Worm (Caenorhabditis elegans) whole organism, L2 larva: ENCODE results near the gene Y14H12B.1.

ENCODE experiments used
- C34F6.9 ChIP-seq: fragments of 150-350 bp; optimal IDR thresholded peaks from 2 replicates; lab custom pipeline; 2014; ENCODE audit warnings: missing biosample characterization, missing genetic modification characterization
- F13H6.1 ChIP-seq: sonication (generic microtip); optimal IDR thresholded peaks from 2 replicates; lab custom pipeline; 2016; ENCODE audit warnings: missing genetic modification characterization, missing compliant biosample characterization
- R02D3.7 ChIP-seq: fragments of 150-350 bp; optimal IDR thresholded peaks from 2 replicates; lab custom pipeline; 2014; ENCODE audit warnings: missing biosample characterization, missing genetic modification characterization
- Y55F3AM.14 ChIP-seq: fragments of 200-800 bp; sonication (Bioruptor generic); optimal IDR thresholded peaks from 2 replicates; lab custom pipeline; 2018; ENCODE audit warnings: mild to moderate bottlenecking, missing genetic modification characterization, missing compliant biosample characterization
- ZK546.5 ChIP-seq: sonication (generic microtip); optimal IDR thresholded peaks from 2 replicates; lab custom pipeline; 2017; ENCODE audit warnings: missing biosample characterization, missing genetic modification characterization
- alr-1 ChIP-seq: fragments of 150-350 bp; optimal IDR thresholded peaks from 2 replicates; lab custom pipeline; 2014; ENCODE audit warnings: missing biosample characterization, missing genetic modification characterization
- aly-2 ChIP-seq: fragments of 150-350 bp; optimal IDR thresholded peaks from 2 replicates; lab custom pipeline; 2014; ENCODE audit warnings: missing biosample characterization, missing genetic modification characterization
- ama-1 ChIP-seq: fragments of 150-350 bp; optimal IDR thresholded peaks from 2 replicates; lab custom pipeline; 2018; ENCODE audit warnings: inconsistent platforms
- blmp-1 ChIP-seq: sonication (generic microtip); optimal IDR thresholded peaks from 2 replicates; lab custom pipeline; 2017; ENCODE audit warnings: missing genetic modification characterization, mild to moderate bottlenecking, missing compliant biosample characterization, antibody characterized with exemption, moderate library complexity; ENCODE audit not compliant: insufficient read depth
- ceh-16 ChIP-seq: fragments of 150-350 bp; optimal IDR thresholded peaks from 2 replicates; lab custom pipeline; 2014; ENCODE audit warnings: missing biosample characterization, missing genetic modification characterization
- ceh-82 ChIP-seq: fragments of 150-350 bp; optimal IDR thresholded peaks from 2 replicates; lab custom pipeline; 2014; ENCODE audit warnings: missing biosample characterization, missing genetic modification characterization
- crh-2 ChIP-seq: sonication (generic microtip); optimal IDR thresholded peaks from 2 replicates; lab custom pipeline; 2017; ENCODE audit warnings: missing biosample characterization, missing genetic modification characterization
- dmd-4 ChIP-seq: sonication (generic microtip); optimal IDR thresholded peaks from 2 replicates; lab custom pipeline; 2017; ENCODE audit warnings: missing biosample characterization, missing genetic modification characterization
- egl-27 ChIP-seq: sonication (generic microtip); optimal IDR thresholded peaks from 3 replicates; lab custom pipeline; 2017; ENCODE audit warnings: missing biosample characterization, missing genetic modification reagents, missing genetic modification characterization
- elt-1 ChIP-seq: fragments of 150-350 bp; optimal IDR thresholded peaks from 2 replicates; lab custom pipeline; 2014; ENCODE audit warnings: missing biosample characterization, missing genetic modification characterization
- elt-3 ChIP-seq: sonication (generic microtip); optimal IDR thresholded peaks from 2 replicates; lab custom pipeline; 2017; ENCODE audit warnings: missing biosample characterization, missing genetic modification characterization
- fos-1 ChIP-seq: fragments of 150-350 bp; optimal IDR thresholded peaks from 2 replicates; lab custom pipeline; 2014; ENCODE audit warnings: missing biosample characterization, missing genetic modification characterization
- gmeb-1 ChIP-seq: fragments of 150-350 bp; optimal IDR thresholded peaks from 2 replicates; lab custom pipeline; 2014; ENCODE audit warnings: missing biosample characterization, missing genetic modification characterization
- lin-11 ChIP-seq: fragments of 150-350 bp; sonication (generic microtip); optimal IDR thresholded peaks from 2 replicates; lab custom pipeline; 2014; ENCODE audit warnings: missing biosample characterization, missing genetic modification characterization, inconsistent platforms, mixed read lengths
- lin-13 ChIP-seq: fragments of 150-350 bp; optimal IDR thresholded peaks from 2 replicates; lab custom pipeline; 2014; ENCODE audit warnings: missing biosample characterization, missing genetic modification reagents, missing genetic modification characterization
- lin-39 ChIP-seq: fragments of 150-350 bp; optimal IDR thresholded peaks from 2 replicates; lab custom pipeline; 2014; ENCODE audit warnings: missing biosample characterization, missing genetic modification reagents, missing genetic modification characterization
- lsy-2 ChIP-seq, 2 experiments: fragments of 150-350 bp in 1 of 2; sonication (generic microtip) in 1 of 2; optimal IDR thresholded peaks; 2 replicates each; lab custom pipeline; 2014 to 2017; ENCODE audit warnings: missing biosample characterization in 2 of 2, missing genetic modification characterization in 2 of 2
- mab-5 ChIP-seq: fragments of 150-350 bp; optimal IDR thresholded peaks from 2 replicates; lab custom pipeline; 2014; ENCODE audit warnings: missing biosample characterization, missing genetic modification characterization
- mbf-1 ChIP-seq: sonication (generic microtip); optimal IDR thresholded peaks from 2 replicates; lab custom pipeline; 2017; ENCODE audit warnings: missing biosample characterization, missing genetic modification characterization
- mdl-1 ChIP-seq, 2 experiments: fragments of 150-350 bp in 1 of 2; sonication (generic microtip) in 1 of 2; optimal IDR thresholded peaks; 2 replicates each; lab custom pipeline; 2017; ENCODE audit warnings: missing biosample characterization in 2 of 2, missing genetic modification characterization in 2 of 2
- nhr-10 ChIP-seq: sonication (generic microtip); optimal IDR thresholded peaks from 2 replicates; lab custom pipeline; 2017; ENCODE audit warnings: missing biosample characterization, missing genetic modification characterization
- nhr-11 ChIP-seq: fragments of 150-350 bp; optimal IDR thresholded peaks from 2 replicates; lab custom pipeline; 2014; ENCODE audit warnings: missing biosample characterization, missing genetic modification characterization
- nhr-12 ChIP-seq: fragments of 150-350 bp; optimal IDR thresholded peaks from 2 replicates; lab custom pipeline; 2014; ENCODE audit warnings: missing biosample characterization, missing genetic modification characterization
- nhr-21 ChIP-seq: fragments of 150-350 bp; optimal IDR thresholded peaks from 2 replicates; lab custom pipeline; 2014; ENCODE audit warnings: missing biosample characterization, missing genetic modification characterization
- nhr-23 ChIP-seq: fragments of 150-350 bp; optimal IDR thresholded peaks from 2 replicates; lab custom pipeline; 2014; ENCODE audit warnings: missing biosample characterization, missing genetic modification reagents, missing genetic modification characterization
- nhr-237 ChIP-seq: fragments of 150-350 bp; optimal IDR thresholded peaks from 2 replicates; lab custom pipeline; 2014; ENCODE audit warnings: missing biosample characterization, missing genetic modification characterization
- nhr-25 ChIP-seq: fragments of 150-350 bp; sonication (generic microtip); optimal IDR thresholded peaks from 3 replicates; lab custom pipeline; 2014; ENCODE audit warnings: missing biosample characterization, missing genetic modification characterization
- nhr-77 ChIP-seq: fragments of 150-350 bp; optimal IDR thresholded peaks from 2 replicates; lab custom pipeline; 2014; ENCODE audit warnings: missing biosample characterization, missing genetic modification characterization
- sem-4 ChIP-seq: fragments of 150-350 bp; optimal IDR thresholded peaks from 2 replicates; lab custom pipeline; 2014; ENCODE audit warnings: missing biosample characterization, missing genetic modification reagents, missing genetic modification characterization
- skn-1 ChIP-seq: sonication (generic microtip); optimal IDR thresholded peaks from 2 replicates; lab custom pipeline; 2017; ENCODE audit warnings: missing biosample characterization, missing genetic modification characterization
- sma-3 ChIP-seq: sonication (generic microtip); optimal IDR thresholded peaks from 2 replicates; lab custom pipeline; 2016; ENCODE audit warnings: missing genetic modification reagents, missing genetic modification characterization, missing compliant biosample characterization
- sma-9 ChIP-seq, 2 experiments: fragments of 150-350 bp in 1 of 2; sonication (generic microtip) in 1 of 2; optimal IDR thresholded peaks; 2 replicates each; lab custom pipeline; 2014 to 2016; ENCODE audit warnings: missing genetic modification characterization in 2 of 2, mild to moderate bottlenecking in 1 of 2, missing biosample characterization in 1 of 2, missing compliant biosample characterization in 1 of 2, missing genetic modification reagents in 1 of 2, moderate library complexity in 1 of 2
- snpc-4 ChIP-seq: fragments of 150-350 bp; optimal IDR thresholded peaks from 2 replicates; lab custom pipeline; 2014; ENCODE audit warnings: missing biosample characterization, missing genetic modification characterization
- unc-39 ChIP-seq: fragments of 150-350 bp; optimal IDR thresholded peaks from 2 replicates; lab custom pipeline; 2014; ENCODE audit warnings: missing biosample characterization, missing genetic modification characterization
- unc-55 ChIP-seq: fragments of 150-350 bp; sonication (generic microtip); optimal IDR thresholded peaks from 3 replicates; lab custom pipeline; 2014; ENCODE audit warnings: missing biosample characterization, missing genetic modification reagents, missing genetic modification characterization
- unc-62 ChIP-seq: fragments of 150-350 bp; optimal IDR thresholded peaks from 2 replicates; lab custom pipeline; 2014; ENCODE audit warnings: missing biosample characterization, missing genetic modification reagents, missing genetic modification characterization
- zag-1 ChIP-seq: fragments of 150-350 bp; optimal IDR thresholded peaks from 2 replicates; lab custom pipeline; 2014; ENCODE audit warnings: missing biosample characterization, missing genetic modification characterization
- ztf-1 ChIP-seq: fragments of 200-800 bp; sonication (Bioruptor generic); conservative IDR thresholded peaks from 2 replicates; pipeline ENCODE4 v1.3.6; 2022; ENCODE audit warnings: missing genetic modification characterization, missing compliant biosample characterization
- ztf-11 ChIP-seq: sonication (generic microtip); optimal IDR thresholded peaks from 2 replicates; lab custom pipeline; 2017; ENCODE audit warnings: missing biosample characterization, missing genetic modification characterization
- ztf-4 ChIP-seq: fragments of 150-350 bp; optimal IDR thresholded peaks from 2 replicates; lab custom pipeline; 2014; ENCODE audit warnings: missing biosample characterization, missing genetic modification characterization

Gene Y14H12B.1

ce11 chrII:3956744-3957143 lies 22.5 kb downstream of the Y14H12B.1 start (continued):
- TF ChIP-seq Y55F3AM.14 (no peak), mdl-1 (tag; optimal IDR thresholded peaks at IDR 0.05; lab: Kevin White, UChicago) (no peak), lin-13 (no peak), nhr-25 (tag; lab: Kevin White, UChicago) (no peak), sma-3 (GFP tag; lab: Kevin White, UChicago) (no peak), elt-1 (tag; lab: Kevin White, UChicago) (no peak), unc-55 (GFP tag; lab: Kevin White, UChicago) (peak; percentile 27), lsy-2 (tag; optimal IDR thresholded peaks at IDR 0.05; lab: Kevin White, UChicago) (peak in 1 of 2 experiments; percentile 50), ztf-1 (GFP tag; lab: Robert Waterston, UW) (no peak), F13H6.1 (tag; lab: Kevin White, UChicago) (peak; percentile 47), fos-1 (tag; lab: Kevin White, UChicago) (no peak), unc-62 (GFP tag; lab: Kevin White, UChicago) (no peak), nhr-237 (no peak), dmd-4 (no peak), R02D3.7 (tag; lab: Kevin White, UChicago) (no peak), mbf-1 (tag; lab: Kevin White, UChicago) (no peak), nhr-11 (no peak), nhr-23 (no peak), ZK546.5 (no peak), lin-39 (tag; lab: Kevin White, UChicago) (no peak), elt-3 (tag; lab: Kevin White, UChicago) (no peak), sem-4 (peak; percentile 66), gmeb-1 (tag; lab: Kevin White, UChicago) (no peak)

- no peak for TF ChIP-seq ceh-82
- TF ChIP-seq gmeb-1 (tag; lab: Kevin White, UChicago): peak; percentile 5
- TF ChIP-seq crh-2: peak; percentile 61
These were observed 23.4 kb downstream of the Y14H12B.1 start for ce11 chrII:3957455-3958212.

DNA sequence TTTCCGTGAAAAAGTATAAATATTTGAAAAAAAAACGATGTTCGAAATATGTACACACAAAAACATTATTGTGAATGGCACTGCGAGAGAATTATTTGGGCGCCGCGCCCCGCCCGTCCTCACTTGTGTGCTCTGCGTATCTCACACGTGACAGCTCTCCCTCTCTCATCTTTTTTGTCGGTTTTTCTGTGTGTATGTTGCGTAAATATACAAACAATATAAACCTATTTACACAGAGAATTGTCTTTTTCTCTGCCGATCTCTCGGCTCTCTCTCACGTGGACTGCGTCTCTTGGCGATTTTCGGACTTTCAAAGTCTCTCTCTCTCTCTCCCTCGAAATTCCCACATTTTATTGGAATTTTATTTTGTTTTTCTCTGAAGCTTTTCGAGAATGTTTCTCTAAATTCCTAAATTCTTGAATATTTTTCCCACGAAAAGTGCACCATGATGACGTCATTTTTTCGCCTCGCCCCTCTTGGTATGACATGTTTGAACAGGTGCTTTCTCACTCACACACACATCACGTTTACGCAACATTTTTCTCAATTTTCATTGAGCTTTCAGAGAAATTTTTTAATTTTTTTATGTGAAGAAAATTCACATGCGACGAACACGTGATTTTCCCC lies 24.5 kb downstream of the Y14H12B.1 start:
- TF ChIP-seq alr-1 (tag; lab: Kevin White, UChicago) (no peak), nhr-25 (tag; lab: Kevin White, UChicago) (peak; percentile 29), ceh-16 (tag; lab: Kevin White, UChicago) (no peak), C34F6.9 (peak; percentile 76), R02D3.7 (tag; lab: Kevin White, UChicago) (no peak), Y55F3AM.14 (peak; percentile 89), nhr-23 (no peak), sem-4 (no peak), unc-55 (GFP tag; lab: Kevin White, UChicago) (peak; percentile 70), unc-39 (tag; lab: Kevin White, UChicago) (no peak), nhr-77 (tag; lab: Kevin White, UChicago) (no peak), nhr-21 (tag; lab: Kevin White, UChicago) (peak; percentile 42), nhr-12 (tag; lab: Kevin White, UChicago) (no peak), ztf-11 (tag; lab: Kevin White, UChicago) (no peak), sma-3 (GFP tag; lab: Kevin White, UChicago) (peak; percentile 51), F13H6.1 (tag; lab: Kevin White, UChicago) (peak; percentile 96), egl-27 (peak; percentile 69), ZK546.5 (no peak), crh-2 (peak; percentile 77), blmp-1 (tag; lab: Kevin White, UChicago) (no peak), lin-11 (tag; lab: Kevin White, UChicago) (no peak), lsy-2 (tag; optimal IDR thresholded peaks at IDR 0.05; lab: Kevin White, UChicago) (peak; percentile 33 to 81), zag-1 (peak; percentile 69), nhr-10 (no peak), aly-2 (no peak), elt-1 (tag; lab: Kevin White, UChicago) (no peak), lin-39 (tag; lab: Kevin White, UChicago) (no peak), mbf-1 (tag; lab: Kevin White, UChicago) (no peak), elt-3 (tag; lab: Kevin White, UChicago) (no peak), sma-9 (GFP tag; optimal IDR thresholded peaks at IDR 0.05; lab: Kevin White, UChicago) (peak; percentile 95), sma-9 (tag; optimal IDR thresholded peaks at IDR 0.05; lab: Kevin White, UChicago) (no peak), lin-13 (no peak), snpc-4 (tag; lab: Kevin White, UChicago) (peak; percentile 11), skn-1 (tag; lab: Kevin White, UChicago) (peak; percentile 27), gmeb-1 (tag; lab: Kevin White, UChicago) (peak; percentile 39), unc-62 (GFP tag; lab: Kevin White, UChicago) (no peak), fos-1 (tag; lab: Kevin White, UChicago) (peak; percentile 55), mab-5 (tag; lab: Kevin White, UChicago) (peak; percentile 56), ztf-4 (tag; lab: Kevin White, UChicago) (peak; percentile 67), ama-1 (lab: Kevin White, UChicago) (peak; percentile 18), ceh-82 (no peak), nhr-237 (no peak)
